Fruit fly (Drosophila melanogaster): ENCODE data around the gene Or13a.
A peak's percentile ranks its signal among the peaks of the same experiment; 100 is the strongest.

The Or13a gene

dm6 chrX:15940956-15941246, 33.3 kb upstream of the Or13a start, which contains the start of gene CG8924:
Gene CG8924, plus strand, starts transcription at chrX:15941077.
- TF ChIP-seq her (GFP tag; optimal IDR thresholded peaks at IDR 0.05) (peak; percentile 98), Bdp1 (GFP tag; optimal IDR thresholded peaks at IDR 0.05) (no peak), CG16815 (GFP tag; optimal IDR thresholded peaks at IDR 0.05) (no peak), CG30020 (tag; optimal IDR thresholded peaks at IDR 0.05) (peak; percentile 83), tap (tag; optimal IDR thresholded peaks at IDR 0.05) (no peak), CG14441 (GFP tag; IDR thresholded peaks at IDR 0.05) (no peak), ci (GFP tag; IDR thresholded peaks at IDR 0.05) (no peak), HLH3B (GFP tag; IDR thresholded peaks at IDR 0.05) (no peak), E2f1 (GFP tag; IDR thresholded peaks at IDR 0.05) (no peak), Dip3 (GFP tag; optimal IDR thresholded peaks at IDR 0.05) (no peak), sr (GFP tag; IDR thresholded peaks at IDR 0.05) (no peak), CG9797 (GFP tag; optimal IDR thresholded peaks at IDR 0.05) (no peak), CG1024 (GFP tag; IDR thresholded peaks at IDR 0.05) (peak; percentile 43; the same call in 1 of the 2 replicates), E2f2 (GFP tag; IDR thresholded peaks at IDR 0.05) (peak; percentile 52), yki (optimal IDR thresholded peaks at IDR 0.05) (no peak), CG6813 (GFP tag; optimal IDR thresholded peaks at IDR 0.05) (no peak), Dp (GFP tag; optimal IDR thresholded peaks at IDR 0.05) (peak; percentile 42), pzg (GFP tag; optimal IDR thresholded peaks at IDR 0.05) (peak; percentile 9), sqz (GFP tag; optimal IDR thresholded peaks at IDR 0.05) (no peak), CG17361 (GFP tag; IDR thresholded peaks at IDR 0.05) (0 out of 3 replicates have a peak, but pooled peaks have one; percentile 8), CG8924 (tag; optimal IDR thresholded peaks at IDR 0.05) (no peak), Opbp (GFP tag; IDR thresholded peaks at IDR 0.05; ENCODE audit: partially characterized antibody) (0 out of 3 replicates have a peak, but pooled peaks have one; percentile 26), GATAe (GFP tag; conservative IDR thresholded peaks at IDR 0.05) (no peak), H15 (GFP tag; IDR thresholded peaks at IDR 0.05) (no peak), gfzf (GFP tag; optimal IDR thresholded peaks at IDR 0.05) (peak; percentile 61), Dref (GFP tag; IDR thresholded peaks at IDR 0.05) (peak; percentile 40), CG8281 (tag; optimal IDR thresholded peaks at IDR 0.05) (no peak), chif (GFP tag; optimal IDR thresholded peaks at IDR 0.05) (no peak), CG18764 (GFP tag; optimal IDR thresholded peaks at IDR 0.05) (no peak), pfk (GFP tag; optimal IDR thresholded peaks at IDR 0.05) (peak; percentile 58), NfI (GFP tag; optimal IDR thresholded peaks at IDR 0.05) (no peak), Bgb (GFP tag; IDR thresholded peaks at IDR 0.05; ENCODE audit: partially characterized antibody) (no peak)

DNA sequence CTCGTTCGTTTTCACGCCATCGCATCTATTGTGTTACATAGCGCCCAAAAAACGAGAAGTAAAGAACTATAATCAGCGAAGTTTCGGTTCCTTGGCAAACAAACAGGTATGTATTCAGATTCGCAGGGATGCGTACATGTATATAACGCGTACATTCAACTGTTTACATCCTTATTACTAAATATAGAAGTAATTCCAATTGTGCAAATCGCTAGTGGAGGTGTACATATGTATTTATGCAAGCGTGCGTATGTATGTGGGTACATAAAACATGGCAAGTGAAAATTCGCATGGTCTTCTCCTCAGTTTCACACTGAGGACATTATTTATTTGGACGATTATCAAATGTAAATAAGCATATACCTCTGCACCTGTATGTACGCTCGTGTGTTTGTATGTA, 32.7 kb upstream of the Or13a start:
- TF ChIP-seq salm (tag; optimal IDR thresholded peaks at IDR 0.05) (no peak), CG11247 (GFP tag; IDR thresholded peaks at IDR 0.05) (no peak), CG7839 (tag; optimal IDR thresholded peaks at IDR 0.05) (no peak), slou (GFP tag; optimal IDR thresholded peaks at IDR 0.05) (no peak), Hr39 (optimal IDR thresholded peaks at IDR 0.05) (no peak), sens (GFP tag) (peak; percentile 59), fu2 (GFP tag; optimal IDR thresholded peaks at IDR 0.05) (no peak), CG8388 (GFP tag; optimal IDR thresholded peaks at IDR 0.05) (peak; percentile 33), Elba2 (GFP tag; optimal IDR thresholded peaks at IDR 0.05) (peak; percentile 92), Doc3 (GFP tag; IDR thresholded peaks at IDR 0.05; ENCODE audit: partially characterized antibody) (no peak), CG15479 (GFP tag; optimal IDR thresholded peaks at IDR 0.05) (peak; percentile 12)

All from whole organism, embryonic.